Fruit fly (Drosophila melanogaster): Measurements from ENCODE around the gene CG7368.
A peak's percentile ranks its signal among the peaks of the same experiment; 100 is the strongest.

The CG7368 gene

DNA sequence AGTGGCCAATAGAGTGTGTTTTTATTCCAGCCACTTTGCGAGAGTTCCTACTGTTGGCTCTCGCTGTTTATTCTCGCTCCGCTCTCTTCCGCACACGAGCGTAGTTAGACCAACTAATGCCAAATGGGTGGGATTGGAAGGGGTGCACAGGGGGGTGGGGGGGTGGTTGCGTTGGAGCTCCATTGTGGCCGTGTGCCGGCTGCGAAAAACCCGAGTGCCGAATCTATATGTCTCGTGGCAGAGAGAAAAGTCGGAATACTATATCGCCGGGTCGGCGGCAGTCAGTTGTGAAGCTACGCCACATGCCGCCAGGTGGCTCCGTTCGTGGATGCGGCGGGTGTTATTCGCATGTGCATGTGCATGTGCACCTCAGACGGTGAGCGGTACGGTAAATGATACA is 4.1 kb downstream of the CG7368 start (continued):
- no peak for TF ChIP-seq CG4424 (GFP tag; optimal IDR thresholded peaks at IDR 0.05)
- no peak for TF ChIP-seq ash1 (GFP tag; optimal IDR thresholded peaks at IDR 0.05)
- no peak for TF ChIP-seq CG9215 (GFP tag; IDR thresholded peaks at IDR 0.05)
- 0 out of 3 replicates have a peak, but pooled peaks have one; percentile 31 for TF ChIP-seq Opbp (GFP tag; IDR thresholded peaks at IDR 0.05; ENCODE audit: partially characterized antibody)
- no peak for TF ChIP-seq CG6175 (GFP tag; IDR thresholded peaks at IDR 0.05)
- peak; percentile 84 for TF ChIP-seq CG13894 (tag; optimal IDR thresholded peaks at IDR 0.05)
- TF ChIP-seq Dbx (GFP tag; IDR thresholded peaks at IDR 0.05) = 0 out of 3 replicates have a peak, but pooled peaks have one; percentile 11
- peak; percentile 28; the same call in 1 of the 3 replicates for TF ChIP-seq CG34422 (GFP tag; IDR thresholded peaks at IDR 0.05)
- TF ChIP-seq TFAM (GFP tag; optimal IDR thresholded peaks at IDR 0.05) = no peak
- TF ChIP-seq pb (GFP tag; optimal IDR thresholded peaks at IDR 0.05) = no peak
- TF ChIP-seq hb (GFP tag; IDR thresholded peaks at IDR 0.05; ENCODE audit: partially characterized antibody) = no peak
- no peak for TF ChIP-seq CG2129 (GFP tag; IDR thresholded peaks at IDR 0.05; ENCODE audit: partially characterized antibody)
- no peak for TF ChIP-seq CG7963 (GFP tag; IDR thresholded peaks at IDR 0.05; ENCODE audit: partially characterized antibody)
- TF ChIP-seq cad (GFP tag; optimal IDR thresholded peaks at IDR 0.05) = no peak

DNA sequence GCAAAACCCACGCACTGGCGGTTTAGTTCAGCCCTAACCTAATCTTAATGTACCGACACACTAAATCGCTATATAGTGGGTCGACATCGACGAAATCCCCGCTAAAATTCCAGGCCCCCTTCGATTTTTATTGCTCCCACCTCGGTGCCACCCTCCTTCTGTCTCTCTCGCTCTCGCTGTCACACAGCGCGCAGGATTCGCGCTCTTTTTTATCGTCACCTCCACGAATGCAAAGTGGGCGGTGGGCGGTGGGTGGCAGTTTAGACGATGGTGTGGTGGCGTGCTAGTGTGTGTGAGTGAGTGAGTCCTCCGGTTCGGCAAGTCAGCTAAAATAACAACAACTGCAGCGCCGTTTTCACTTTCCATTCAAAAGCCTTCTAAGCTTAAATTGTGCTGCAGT is 5.0 kb downstream of the CG7368 start:
- TF ChIP-seq E2f1 (GFP tag; IDR thresholded peaks at IDR 0.05) (no peak), CG2129 (GFP tag; IDR thresholded peaks at IDR 0.05; ENCODE audit: partially characterized antibody) (no peak), CG1832 (GFP tag; optimal IDR thresholded peaks at IDR 0.05) (peak; percentile 12), Deaf1 (tag; optimal IDR thresholded peaks at IDR 0.05) (peak; percentile 56), esg (GFP tag; conservative IDR thresholded peaks at IDR 0.05) (no peak), CG10431 (GFP tag; optimal IDR thresholded peaks at IDR 0.05) (no peak), Med (GFP tag) (no peak), p53 (GFP tag; optimal IDR thresholded peaks at IDR 0.05) (no peak), onecut (GFP tag; IDR thresholded peaks at IDR 0.05) (peak; percentile 34; the same call in 1 of the 2 replicates), her (GFP tag; optimal IDR thresholded peaks at IDR 0.05) (no peak), CkIIα-i1 (GFP tag; IDR thresholded peaks at IDR 0.05) (no peak), CG30020 (tag; optimal IDR thresholded peaks at IDR 0.05) (no peak), CG4617 (GFP tag; optimal IDR thresholded peaks at IDR 0.05; ENCODE audit: borderline replicate concordance) (no peak), corto (GFP tag; optimal IDR thresholded peaks at IDR 0.05) (no peak), CG12071 (GFP tag; optimal IDR thresholded peaks at IDR 0.05) (peak; percentile 4), CG13894 (tag; optimal IDR thresholded peaks at IDR 0.05) (peak; percentile 36)

DNA sequence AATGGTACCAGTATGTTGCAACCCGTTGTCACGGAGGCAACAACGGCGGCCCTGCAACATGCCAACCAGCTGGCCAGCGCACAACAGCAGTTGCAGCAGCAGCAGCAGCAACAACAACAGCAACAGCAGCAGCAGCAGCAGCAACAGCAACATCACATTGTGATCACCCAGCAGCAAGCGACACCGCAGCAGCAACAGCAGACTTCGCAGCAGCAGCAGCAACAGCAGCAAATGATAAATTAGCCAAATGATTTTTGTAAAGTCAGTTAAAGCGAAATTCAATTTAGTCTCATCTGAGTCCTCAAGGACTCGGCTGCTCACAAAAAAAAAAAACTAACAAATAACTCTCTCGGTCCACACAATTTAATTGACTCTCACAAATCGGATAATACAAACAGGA is 7.2 kb downstream of the CG7368 start:
- peak in 1 of 2 experiments; percentile 83 for TF ChIP-seq Dfd (GFP tag; optimal IDR thresholded peaks at IDR 0.05)
- no peak for TF ChIP-seq tx (GFP tag; optimal IDR thresholded peaks at IDR 0.05)

DNA sequence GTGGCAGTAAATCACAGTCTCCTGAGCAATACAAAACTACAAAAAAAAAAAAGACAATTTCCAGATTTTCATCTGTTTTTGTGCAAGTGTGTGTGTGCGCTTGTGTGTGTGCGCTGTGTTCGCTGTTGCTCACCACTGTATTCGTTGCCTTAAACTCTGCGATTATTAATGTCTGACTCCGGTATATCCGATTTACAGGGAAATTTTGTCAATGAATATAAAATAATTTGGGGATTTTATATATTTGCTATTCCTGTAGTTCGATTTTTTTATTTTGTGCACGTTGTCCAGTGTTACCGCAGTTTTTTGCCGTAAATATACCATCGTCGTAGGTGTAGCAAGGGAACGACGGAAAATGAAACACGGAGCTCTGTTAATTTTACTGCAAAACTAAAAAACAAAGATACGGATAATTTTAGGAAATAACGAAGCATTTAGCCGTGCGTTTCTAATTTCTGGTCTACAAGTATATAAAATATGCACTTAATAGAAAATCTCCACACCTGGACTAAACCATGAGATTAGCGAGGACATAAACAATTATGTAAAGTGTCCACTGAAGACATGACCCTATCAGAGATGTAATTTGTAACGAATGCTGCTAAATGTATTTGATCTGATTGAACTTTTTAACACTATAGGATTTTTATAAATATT is 12.3 kb downstream of the CG7368 start, which contains the start of gene Duba:
Duba (minus strand) TSS at position 313 of the 657 bp plus-strand sequence.
- TF ChIP-seq Dip2 (GFP tag; IDR thresholded peaks at IDR 0.05) = no peak
- TF ChIP-seq CG17802 (tag; optimal IDR thresholded peaks at IDR 0.05) = peak; percentile 72
- TF ChIP-seq ttk (GFP tag; IDR thresholded peaks at IDR 0.05) = no peak
- TF ChIP-seq CG34422 (GFP tag; IDR thresholded peaks at IDR 0.05) = no peak
- TF ChIP-seq fru (optimal IDR thresholded peaks at IDR 0.05) = no peak
- no peak for TF ChIP-seq CG32767 (GFP tag; IDR thresholded peaks at IDR 0.05)
- 0 out of 3 replicates have a peak, but pooled peaks have one; percentile 20 for TF ChIP-seq CG16813 (GFP tag; IDR thresholded peaks at IDR 0.05; ENCODE audit: partially characterized antibody)
- peak in 1 of 2 experiments; percentile 23 for TF ChIP-seq crp (GFP tag; optimal IDR thresholded peaks at IDR 0.05)
- TF ChIP-seq vvl (GFP tag; IDR thresholded peaks at IDR 0.05) = peak; percentile 41; the same call in 1 of the 2 replicates
- TF ChIP-seq gcm (GFP tag; optimal IDR thresholded peaks at IDR 0.05) = no peak
- TF ChIP-seq amos (GFP tag; IDR thresholded peaks at IDR 0.05; ENCODE audit: partially characterized antibody) = 0 out of 2 replicates have a peak, but pooled peaks have one; percentile 11
- TF ChIP-seq ranshi (GFP tag; IDR thresholded peaks at IDR 0.05) = no peak
- peak; percentile 29; the same call in 1 of the 2 replicates for TF ChIP-seq Bgb (GFP tag; IDR thresholded peaks at IDR 0.05; ENCODE audit: partially characterized antibody)
- TF ChIP-seq CG18011 (GFP tag; optimal IDR thresholded peaks at IDR 0.05) = no peak
- peak; percentile 1 for TF ChIP-seq Dp (GFP tag; optimal IDR thresholded peaks at IDR 0.05)
- TF ChIP-seq hkb (optimal IDR thresholded peaks at IDR 0.05) = no peak
- TF ChIP-seq hkb (GFP tag; IDR thresholded peaks at IDR 0.05) = no peak

Measured in whole organism, embryonic.